Fruit fly (Drosophila melanogaster) whole organism, embryonic: Measurements from ENCODE around the gene rumi.

ENCODE experiments used
- Aef1 ChIP-seq: fragments of 200-800 bp; sonication (Bioruptor generic); IDR thresholded peaks from 3 replicates; pipeline ENCODE4 v1.3.6; 2022; ENCODE audit warnings: missing biosample characterization, missing genetic modification characterization
- CG10147 ChIP-seq: fragments of 200-800 bp; sonication (Bioruptor generic); optimal IDR thresholded peaks from 2 replicates; lab custom pipeline; 2019; ENCODE audit warnings: missing biosample characterization, mild to moderate bottlenecking, missing genetic modification characterization, moderate library complexity
- CG10959 ChIP-seq: fragments of 200-800 bp; sonication (Bioruptor generic); IDR thresholded peaks from 2 replicates; pipeline ENCODE4 v1.3.6; 2022; ENCODE audit warnings: missing biosample characterization, missing genetic modification characterization
- CG12071 ChIP-seq: fragments of 200-800 bp; sonication (Bioruptor generic); optimal IDR thresholded peaks from 3 replicates; lab custom pipeline; 2018; ENCODE audit warnings: missing biosample characterization, mild to moderate bottlenecking, missing genetic modification characterization
- CG14050 ChIP-seq: fragments of 200-800 bp; sonication (Bioruptor generic); IDR thresholded peaks from 3 replicates; pipeline ENCODE4 v1.3.6; 2022; ENCODE audit warnings: missing biosample characterization, missing genetic modification characterization
- CG15073 ChIP-seq: fragments of 200-800 bp; sonication (Bioruptor generic); optimal IDR thresholded peaks from 2 replicates; lab custom pipeline; 2016; ENCODE audit warnings: missing biosample characterization, missing genetic modification characterization
- CG16815 ChIP-seq: fragments of 200-800 bp; sonication (Bioruptor generic); optimal IDR thresholded peaks from 3 replicates; lab custom pipeline; 2017; ENCODE audit warnings: missing biosample characterization, mild to moderate bottlenecking, missing genetic modification characterization
- CG31365 ChIP-seq: fragments of 200-800 bp; sonication (Bioruptor generic); optimal IDR thresholded peaks from 2 replicates; lab custom pipeline; 2018; ENCODE audit warnings: missing biosample characterization, mild to moderate bottlenecking, missing genetic modification characterization
- CG3163 ChIP-seq: fragments of 200-800 bp; sonication (Bioruptor generic); optimal IDR thresholded peaks from 3 replicates; lab custom pipeline; 2016; ENCODE audit warnings: missing biosample characterization, missing genetic modification characterization
- CG32767 ChIP-seq: fragments of 200-800 bp; sonication (Bioruptor generic); IDR thresholded peaks from 2 replicates; pipeline ENCODE4 v1.3.6; 2022; ENCODE audit warnings: missing biosample characterization, missing genetic modification characterization
- CG3726 ChIP-seq: fragments of 200-800 bp; sonication (Bioruptor generic); IDR thresholded peaks from 3 replicates; pipeline ENCODE4, ENCODE4 v1.3.6; 2022; ENCODE audit warnings: missing biosample characterization, missing genetic modification characterization
- CG3995 ChIP-seq: fragments of 200-800 bp; sonication (Bioruptor generic); optimal IDR thresholded peaks from 3 replicates; lab custom pipeline; 2016; ENCODE audit warnings: missing biosample characterization, missing genetic modification characterization
- CG6765 ChIP-seq: fragments of 200-800 bp; sonication (Bioruptor generic); optimal IDR thresholded peaks from 3 replicates; lab custom pipeline; 2017; ENCODE audit warnings: missing biosample characterization, mild to moderate bottlenecking, missing genetic modification characterization
- CG6791 ChIP-seq: fragments of 200-800 bp; sonication (Bioruptor generic); IDR thresholded peaks from 3 replicates; pipeline ENCODE4 v1.3.6; 2022; ENCODE audit warnings: missing biosample characterization, missing genetic modification characterization; ENCODE audit not compliant: partially characterized antibody
- CG7372 ChIP-seq: fragments of 200-800 bp; sonication (Bioruptor generic); IDR thresholded peaks from 2 replicates; pipeline ENCODE4 v1.3.6; 2022; ENCODE audit warnings: missing biosample characterization, missing genetic modification characterization
- CG7786 ChIP-seq: fragments of 200-800 bp; sonication (Bioruptor generic); optimal IDR thresholded peaks from 2 replicates; lab custom pipeline; 2016; ENCODE audit warnings: missing biosample characterization, missing genetic modification characterization
- CG8388 ChIP-seq: fragments of 200-800 bp; sonication (Bioruptor generic); optimal IDR thresholded peaks from 2 replicates; lab custom pipeline; 2019; ENCODE audit warnings: missing biosample characterization, mild to moderate bottlenecking, missing genetic modification characterization, moderate library complexity
- CG8478 ChIP-seq: fragments of >200 bp; optimal IDR thresholded peaks from 2 replicates; lab custom pipeline; 2018
- CG9609 ChIP-seq: fragments of 200-800 bp; sonication (Bioruptor generic); optimal IDR thresholded peaks from 3 replicates; lab custom pipeline; 2016; ENCODE audit warnings: missing biosample characterization, missing genetic modification characterization
- Chrac-16 ChIP-seq: fragments of 200-800 bp; sonication (Bioruptor generic); optimal IDR thresholded peaks from 3 replicates; lab custom pipeline; 2016; ENCODE audit warnings: missing biosample characterization, missing genetic modification characterization
- D19A ChIP-seq: fragments of 200-800 bp; optimal IDR thresholded peaks from 3 replicates; lab custom pipeline; 2019; ENCODE audit warnings: missing biosample characterization, mild to moderate bottlenecking, missing genetic modification characterization, moderate library complexity
- Dfd ChIP-seq, 2 experiments: fragments of >200 bp; optimal IDR thresholded peaks; 2 replicates each; lab custom pipeline; 2017; ENCODE audit warnings: missing biosample characterization in 2 of 2, missing genetic modification characterization in 2 of 2
- H15 ChIP-seq: fragments of 200-800 bp; sonication (Bioruptor generic); IDR thresholded peaks from 3 replicates; pipeline ENCODE4 v1.3.6; 2022; ENCODE audit warnings: missing biosample characterization, missing genetic modification characterization
- Hey ChIP-seq: fragments of 200-800 bp; sonication (Bioruptor generic); optimal IDR thresholded peaks from 3 replicates; lab custom pipeline; 2018; ENCODE audit warnings: missing biosample characterization, mild to moderate bottlenecking, missing genetic modification characterization
- Kr ChIP-seq: fragments of 200-800 bp; sonication (Bioruptor generic); optimal IDR thresholded peaks from 2 replicates; lab custom pipeline; 2017; ENCODE audit warnings: missing biosample characterization, mild to moderate bottlenecking, missing genetic modification characterization
- NC2α ChIP-seq: fragments of 200-800 bp; sonication (Bioruptor generic); optimal IDR thresholded peaks from 2 replicates; lab custom pipeline; 2016; ENCODE audit warnings: missing biosample characterization, missing genetic modification characterization
- Oaz ChIP-seq: fragments of 200-800 bp; sonication (Bioruptor generic); IDR thresholded peaks from 2 replicates; pipeline ENCODE4 v1.3.6; 2022; ENCODE audit warnings: missing biosample characterization, missing genetic modification characterization
- Oli ChIP-seq: fragments of 200-800 bp; sonication (Bioruptor generic); optimal IDR thresholded peaks from 2 replicates; lab custom pipeline; 2018; ENCODE audit warnings: missing biosample characterization, mild to moderate bottlenecking, missing genetic modification characterization, moderate library complexity
- aop ChIP-seq: fragments of 200-800 bp; sonication (Bioruptor generic); IDR thresholded peaks from 2 replicates; pipeline ENCODE4 v1.3.6; 2022; ENCODE audit warnings: missing biosample characterization, missing genetic modification characterization
- ase ChIP-seq: fragments of 200-800 bp; sonication (Bioruptor generic); IDR thresholded peaks from 3 replicates; pipeline ENCODE4 v1.3.6; 2022; ENCODE audit warnings: missing biosample characterization, missing genetic modification characterization
- ato ChIP-seq: fragments of 200-800 bp; sonication (Bioruptor generic); IDR thresholded peaks from 2 replicates; pipeline ENCODE4 v1.3.6; 2022; ENCODE audit warnings: missing biosample characterization, missing genetic modification characterization; ENCODE audit not compliant: partially characterized antibody
- cad ChIP-seq: fragments of >200 bp; optimal IDR thresholded peaks from 2 replicates; lab custom pipeline; 2017; ENCODE audit warnings: missing biosample characterization, missing genetic modification characterization
- esg ChIP-seq: fragments of 200-800 bp; sonication (Bioruptor generic); conservative IDR thresholded peaks from 2 replicates; pipeline ENCODE4 v1.3.6; 2022; ENCODE audit warnings: missing biosample characterization, missing genetic modification characterization
- ewg ChIP-seq: fragments of 200-800 bp; sonication (Bioruptor generic); optimal IDR thresholded peaks from 3 replicates; lab custom pipeline; 2017; ENCODE audit warnings: mild to moderate bottlenecking, missing biosample characterization, missing genetic modification reagents, missing genetic modification characterization
- fru ChIP-seq: fragments of >200 bp; optimal IDR thresholded peaks from 2 replicates; lab custom pipeline; 2017
- gem ChIP-seq: fragments of 200-800 bp; sonication (Bioruptor generic); optimal IDR thresholded peaks from 2 replicates; lab custom pipeline; 2019; ENCODE audit warnings: missing biosample characterization, mild to moderate bottlenecking, missing genetic modification characterization, moderate library complexity
- gsb ChIP-seq: fragments of 200-800 bp; sonication (Bioruptor generic); IDR thresholded peaks from 2 replicates; pipeline ENCODE4 v1.3.6; 2022; ENCODE audit warnings: missing biosample characterization, missing genetic modification characterization
- inv ChIP-seq: fragments of 200-800 bp; sonication (Bioruptor generic); IDR thresholded peaks from 2 replicates; pipeline ENCODE4 v1.3.6; 2022; ENCODE audit warnings: missing biosample characterization, missing genetic modification characterization; ENCODE audit not compliant: partially characterized antibody
- kah ChIP-seq: fragments of 200-800 bp; sonication (Bioruptor generic); optimal IDR thresholded peaks from 2 replicates; lab custom pipeline; 2018; ENCODE audit warnings: missing biosample characterization, mild to moderate bottlenecking, missing genetic modification characterization
- pros ChIP-seq: fragments of 200-800 bp; sonication (Bioruptor generic); optimal IDR thresholded peaks from 3 replicates; lab custom pipeline; 2019; ENCODE audit warnings: missing biosample characterization, mild to moderate bottlenecking, missing genetic modification characterization, moderate library complexity
- ranshi ChIP-seq: fragments of 200-800 bp; sonication (Bioruptor generic); IDR thresholded peaks from 2 replicates; pipeline ENCODE4 v1.3.6; 2022; ENCODE audit warnings: missing biosample characterization, missing genetic modification characterization
- repo ChIP-seq: fragments of 200-800 bp; sonication (Bioruptor generic); optimal IDR thresholded peaks from 2 replicates; lab custom pipeline; 2016; ENCODE audit warnings: missing biosample characterization, missing genetic modification characterization
- seq ChIP-seq: fragments of 200-800 bp; sonication (Bioruptor generic); IDR thresholded peaks from 2 replicates; pipeline ENCODE4 v1.3.6; 2022; ENCODE audit warnings: missing biosample characterization, missing genetic modification characterization
- slbo ChIP-seq: fragments of 200-800 bp; sonication (Bioruptor generic); IDR thresholded peaks from 2 replicates; pipeline ENCODE4 v1.3.6; 2022; ENCODE audit warnings: missing biosample characterization, missing genetic modification characterization
- ssp ChIP-seq: fragments of 200-800 bp; sonication (Bioruptor generic); IDR thresholded peaks from 2 replicates; pipeline ENCODE4 v1.3.6; 2022; ENCODE audit warnings: missing biosample characterization, missing genetic modification characterization
- tap ChIP-seq: fragments of 200-800 bp; optimal IDR thresholded peaks from 3 replicates; lab custom pipeline; 2019; ENCODE audit warnings: missing biosample characterization, mild to moderate bottlenecking, missing genetic modification characterization, moderate library complexity
- tgo ChIP-seq: fragments of 200-800 bp; sonication (Bioruptor generic); IDR thresholded peaks from 3 replicates; pipeline ENCODE4 v1.3.6; 2022; ENCODE audit warnings: missing biosample characterization, missing genetic modification characterization
- trem ChIP-seq: fragments of 200-800 bp; optimal IDR thresholded peaks from 3 replicates; lab custom pipeline; 2019; ENCODE audit warnings: missing biosample characterization, mild to moderate bottlenecking, missing genetic modification characterization, moderate library complexity
- ttk ChIP-seq: fragments of 200-800 bp; sonication (Bioruptor generic); IDR thresholded peaks from 2 replicates; pipeline ENCODE4 v2.1.2; 2022; ENCODE audit warnings: missing biosample characterization, missing genetic modification characterization

The rumi gene

DNA sequence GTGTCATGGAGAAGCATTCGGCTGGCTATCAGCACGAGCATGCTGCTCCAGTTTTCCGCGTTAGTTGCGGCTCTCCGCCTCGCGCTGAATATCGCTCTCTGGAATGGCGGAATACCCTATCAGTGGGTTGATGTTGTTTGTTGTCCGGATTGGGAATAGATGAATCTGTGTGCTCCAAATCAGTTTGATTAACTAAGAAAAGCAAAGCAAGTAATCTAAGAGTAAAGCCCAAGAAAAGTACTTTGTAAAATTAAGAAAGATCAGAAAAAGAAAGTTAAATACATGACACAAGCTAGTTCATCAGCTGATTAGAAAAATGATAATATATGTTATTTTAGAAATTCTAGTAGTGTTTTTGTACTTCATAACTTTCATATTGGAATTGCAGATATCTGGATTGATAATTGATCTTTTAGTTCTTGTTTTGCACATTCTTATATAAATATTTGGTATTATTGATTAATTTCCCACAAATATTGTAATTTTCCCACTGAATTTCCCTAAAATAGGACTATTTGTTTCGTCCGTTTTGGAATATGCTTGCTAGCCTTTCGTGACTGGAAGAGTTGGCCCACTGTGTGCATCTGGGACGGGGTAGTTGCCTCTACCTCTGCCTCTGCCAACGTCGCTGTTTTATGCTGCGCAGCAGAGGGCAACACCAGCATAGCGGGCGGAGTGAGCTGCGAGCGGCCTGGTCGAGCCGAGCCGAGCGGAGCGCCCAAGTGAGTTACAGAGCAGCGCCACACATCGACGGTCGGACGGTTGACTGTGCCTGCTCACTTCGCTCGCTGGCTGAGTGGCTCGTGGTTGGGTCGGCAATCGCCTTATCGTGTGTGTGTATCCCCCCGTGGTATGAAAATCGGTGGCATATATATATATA is 3.7 kb upstream of the rumi start (continued):
- peak; percentile 37; the same call in 1 of the 2 replicates for TF ChIP-seq ssp (GFP tag; lab: Robert Waterston, UW)
- no peak for TF ChIP-seq CG9609
- TF ChIP-seq NC2α: no peak
- peak; percentile 0 for TF ChIP-seq trem (tag; lab: Kevin White, UChicago)
- TF ChIP-seq CG31365 (tag; lab: Kevin White, UChicago): no peak
- TF ChIP-seq Hey: no peak
- peak; percentile 74 for TF ChIP-seq Oli (tag; lab: Kevin White, UChicago)
- no peak for TF ChIP-seq aop (GFP tag; lab: Robert Waterston, UW)
- no peak for TF ChIP-seq CG3163 (GFP tag; lab: Kevin White, UChicago)
- no peak for TF ChIP-seq CG8478 (lab: Kevin White, UChicago)
- peak; percentile 16 for TF ChIP-seq CG6765 (GFP tag; lab: Kevin White, UChicago)
- peak; percentile 26 for TF ChIP-seq CG16815 (GFP tag; lab: Kevin White, UChicago)
- peak; percentile 33; the same call in 1 of the 3 replicates for TF ChIP-seq H15 (GFP tag; lab: Robert Waterston, UW)
- TF ChIP-seq slbo: peak; percentile 74
- TF ChIP-seq ranshi (GFP tag; lab: Robert Waterston, UW): 0 out of 2 replicates have a peak, but pooled peaks have one; percentile 16
- TF ChIP-seq inv (GFP tag; lab: Robert Waterston, UW): no peak
- TF ChIP-seq CG14050 (GFP tag; lab: Robert Waterston, UW): peak; percentile 36; the same call in 2 of the 3 replicates
- peak; percentile 26 for TF ChIP-seq repo (GFP tag; lab: Kevin White, UChicago)
- no peak for TF ChIP-seq seq (GFP tag; lab: Robert Waterston, UW)
- TF ChIP-seq CG15073 (GFP tag; lab: Kevin White, UChicago): no peak
- 0 out of 2 replicates have a peak, but pooled peaks have one; percentile 31 for TF ChIP-seq ato (GFP tag; lab: Robert Waterston, UW)
- TF ChIP-seq CG7372 (GFP tag; lab: Robert Waterston, UW): peak; percentile 27
- TF ChIP-seq CG6791 (GFP tag; lab: Robert Waterston, UW): 0 out of 3 replicates have a peak, but pooled peaks have one; percentile 14
- TF ChIP-seq ase (GFP tag; lab: Robert Waterston, UW): peak; percentile 35; the same call in 2 of the 3 replicates
- TF ChIP-seq CG10959 (GFP tag; lab: Robert Waterston, UW): peak; percentile 17
- peak; percentile 23 for TF ChIP-seq ewg (GFP tag; lab: Kevin White, UChicago)
- TF ChIP-seq pros: no peak
- peak in 1 of 2 experiments; percentile 78 for TF ChIP-seq Dfd (GFP tag; optimal IDR thresholded peaks at IDR 0.05; lab: Kevin White, UChicago)
- TF ChIP-seq ttk (GFP tag; lab: Robert Waterston, UW): peak; percentile 9; the same call in 1 of the 2 replicates
- peak; percentile 70; the same call in 1 of the 2 replicates for TF ChIP-seq CG32767 (GFP tag; lab: Robert Waterston, UW)
- no peak for TF ChIP-seq CG10147
- peak; percentile 50 for TF ChIP-seq tap (tag; lab: Kevin White, UChicago)
- TF ChIP-seq Kr (GFP tag; lab: Kevin White, UChicago): no peak
- peak; percentile 92 for TF ChIP-seq D19A (tag; lab: Kevin White, UChicago)
- peak; percentile 37 for TF ChIP-seq CG7786 (GFP tag; lab: Kevin White, UChicago)
- no peak for TF ChIP-seq CG3726
- TF ChIP-seq Chrac-16 (GFP tag; lab: Kevin White, UChicago): peak; percentile 26
- TF ChIP-seq fru: no peak
- TF ChIP-seq gsb (GFP tag; lab: Robert Waterston, UW): 0 out of 2 replicates have a peak, but pooled peaks have one; percentile 48
- no peak for TF ChIP-seq CG3995 (GFP tag; lab: Kevin White, UChicago)
- peak; percentile 52 for TF ChIP-seq CG8388 (GFP tag; lab: Kevin White, UChicago)
- TF ChIP-seq Oaz (GFP tag; lab: Robert Waterston, UW): peak; percentile 23; the same call in 1 of the 2 replicates
- TF ChIP-seq kah (GFP tag; lab: Kevin White, UChicago): peak; percentile 33
- peak; percentile 82 for TF ChIP-seq gem (tag; lab: Kevin White, UChicago)
- TF ChIP-seq Aef1 (GFP tag; lab: Robert Waterston, UW): peak; percentile 25; the same call in 1 of the 3 replicates
- no peak for TF ChIP-seq cad (GFP tag; lab: Kevin White, UChicago)
- TF ChIP-seq esg (GFP tag; lab: Robert Waterston, UW): peak; percentile 42
- TF ChIP-seq CG12071 (GFP tag; lab: Kevin White, UChicago): peak; percentile 38
- peak; percentile 43; the same call in 2 of the 3 replicates for TF ChIP-seq tgo
